Fruit fly (Drosophila melanogaster) whole organism, embryonic: Measurements from ENCODE around the gene CG32801.

Experiments
- C15 ChIP-seq: fragments of 200-800 bp; sonication (Bioruptor generic); IDR thresholded peaks from 3 replicates; pipeline ENCODE4 v1.3.6; 2022; ENCODE audit warnings: missing biosample characterization, missing genetic modification characterization
- CG10462 ChIP-seq: fragments of 200-800 bp; sonication (Bioruptor generic); optimal IDR thresholded peaks from 2 replicates; lab custom pipeline; 2016; ENCODE audit warnings: missing biosample characterization, missing genetic modification characterization
- CG11247 ChIP-seq: fragments of 200-800 bp; sonication (Bioruptor generic); IDR thresholded peaks from 2 replicates; pipeline ENCODE4 v1.3.6; 2022; ENCODE audit warnings: missing biosample characterization, missing genetic modification characterization
- CG11696 ChIP-seq: fragments of 200-800 bp; sonication (Bioruptor generic); IDR thresholded peaks from 2 replicates; pipeline ENCODE4 v1.3.6; 2022; ENCODE audit warnings: missing biosample characterization, missing genetic modification characterization
- CG13624 ChIP-seq: fragments of 200-800 bp; sonication (Bioruptor generic); optimal IDR thresholded peaks from 2 replicates; lab custom pipeline; 2016; ENCODE audit warnings: missing biosample characterization, missing genetic modification characterization
- CG16779 ChIP-seq: fragments of 200-800 bp; sonication (Bioruptor generic); IDR thresholded peaks from 2 replicates; pipeline ENCODE4 v1.3.6; 2022; ENCODE audit warnings: missing biosample characterization, missing genetic modification characterization
- CG17361 ChIP-seq: fragments of 200-800 bp; sonication (Bioruptor generic); IDR thresholded peaks from 3 replicates; pipeline ENCODE4 v1.3.6; 2022; ENCODE audit warnings: missing biosample characterization, missing genetic modification characterization
- CG17385 ChIP-seq: fragments of 200-800 bp; sonication (Bioruptor generic); optimal IDR thresholded peaks from 3 replicates; lab custom pipeline; 2018; ENCODE audit warnings: missing biosample characterization, mild to moderate bottlenecking, missing genetic modification characterization
- CG2875 ChIP-seq: fragments of 200-800 bp; sonication (Bioruptor generic); optimal IDR thresholded peaks from 2 replicates; lab custom pipeline; 2017; ENCODE audit warnings: missing biosample characterization, mild to moderate bottlenecking, missing genetic modification characterization, missing genetic modification reagents
- CG2889 ChIP-seq: fragments of 200-800 bp; sonication (Bioruptor generic); IDR thresholded peaks from 3 replicates; pipeline ENCODE4 v1.3.6; 2022; ENCODE audit warnings: missing biosample characterization, missing genetic modification characterization
- CG34422 ChIP-seq: fragments of 200-800 bp; sonication (Bioruptor generic); IDR thresholded peaks from 3 replicates; pipeline ENCODE4 v1.3.6; 2022; ENCODE audit warnings: missing biosample characterization, missing genetic modification characterization
- CG6654 ChIP-seq: fragments of 200-800 bp; sonication (Bioruptor generic); optimal IDR thresholded peaks from 2 replicates; lab custom pipeline; 2017; ENCODE audit warnings: missing biosample characterization, mild to moderate bottlenecking, missing genetic modification characterization
- CG6689 ChIP-seq: fragments of 200-800 bp; sonication (Bioruptor generic); IDR thresholded peaks from 2 replicates; pipeline ENCODE4 v1.3.6; 2022; ENCODE audit warnings: missing biosample characterization, missing genetic modification characterization
- CG6854 ChIP-seq: fragments of 200-800 bp; sonication (Bioruptor generic); optimal IDR thresholded peaks from 3 replicates; lab custom pipeline; 2017; ENCODE audit warnings: missing biosample characterization, mild to moderate bottlenecking, missing genetic modification characterization
- CG7839 ChIP-seq: fragments of 200-800 bp; sonication (Bioruptor generic); optimal IDR thresholded peaks from 3 replicates; lab custom pipeline; 2018; ENCODE audit warnings: missing biosample characterization, mild to moderate bottlenecking, missing genetic modification characterization, moderate library complexity
- Dad ChIP-seq: fragments of 200-800 bp; sonication (Bioruptor generic); optimal IDR thresholded peaks from 3 replicates; lab custom pipeline; 2016; ENCODE audit warnings: missing biosample characterization, missing genetic modification characterization
- Dref ChIP-seq: fragments of 200-800 bp; sonication (Bioruptor generic); IDR thresholded peaks from 2 replicates; pipeline ENCODE4 v1.3.6; 2022; ENCODE audit warnings: missing biosample characterization, missing genetic modification characterization
- H2.0 ChIP-seq: fragments of 200-800 bp; sonication (Bioruptor generic); IDR thresholded peaks from 2 replicates; pipeline ENCODE4 v1.3.6; 2022; ENCODE audit warnings: missing biosample characterization, missing genetic modification characterization
- Hmx ChIP-seq: fragments of 200-800 bp; sonication (Bioruptor generic); optimal IDR thresholded peaks from 2 replicates; lab custom pipeline; 2016; ENCODE audit warnings: missing biosample characterization, missing genetic modification characterization
- Hr78 ChIP-seq, 2 experiments: fragments of 200-800 bp in 1 of 2; fragments of >200 bp in 1 of 2; sonication (Bioruptor generic) in 1 of 2; optimal IDR thresholded peaks; 2 replicates each; lab custom pipeline; 2017 to 2019; ENCODE audit warnings: missing biosample characterization in 2 of 2, missing genetic modification characterization in 2 of 2, mild to moderate bottlenecking in 1 of 2, moderate library complexity in 1 of 2
- Mrtf ChIP-seq: fragments of 200-800 bp; sonication (Bioruptor generic); IDR thresholded peaks from 3 replicates; pipeline ENCODE4 v1.3.6; 2022; ENCODE audit warnings: missing biosample characterization, missing genetic modification characterization
- Myb ChIP-seq: fragments of 200-800 bp; sonication (Bioruptor generic); optimal IDR thresholded peaks from 2 replicates; lab custom pipeline; 2016; ENCODE audit warnings: missing biosample characterization, missing genetic modification characterization
- NK7.1 ChIP-seq: fragments of 200-800 bp; sonication (Bioruptor generic); optimal IDR thresholded peaks from 3 replicates; lab custom pipeline; 2016; ENCODE audit warnings: missing biosample characterization, missing genetic modification characterization
- NfI ChIP-seq: fragments of 200-800 bp; sonication (Bioruptor generic); optimal IDR thresholded peaks from 3 replicates; lab custom pipeline; 2018; ENCODE audit warnings: missing biosample characterization, mild to moderate bottlenecking, missing genetic modification characterization, moderate library complexity
- Poxn ChIP-seq: fragments of 200-800 bp; sonication (Bioruptor generic); IDR thresholded peaks from 2 replicates; pipeline ENCODE4 v1.3.6; 2022; ENCODE audit warnings: missing biosample characterization, missing genetic modification characterization
- Spps ChIP-seq: fragments of 200-800 bp; sonication (Bioruptor generic); optimal IDR thresholded peaks from 2 replicates; lab custom pipeline; 2018; ENCODE audit warnings: missing biosample characterization, mild to moderate bottlenecking, missing genetic modification characterization
- ara ChIP-seq: fragments of 200-800 bp; sonication (Bioruptor generic); IDR thresholded peaks from 2 replicates; pipeline ENCODE4 v1.3.6; 2022; ENCODE audit warnings: missing biosample characterization, missing genetic modification characterization
- ase ChIP-seq: fragments of 200-800 bp; sonication (Bioruptor generic); IDR thresholded peaks from 3 replicates; pipeline ENCODE4 v1.3.6; 2022; ENCODE audit warnings: missing biosample characterization, missing genetic modification characterization
- az2 ChIP-seq: fragments of 200-800 bp; sonication (Bioruptor generic); optimal IDR thresholded peaks from 3 replicates; lab custom pipeline; 2016; ENCODE audit warnings: missing biosample characterization, missing genetic modification characterization
- bigmax ChIP-seq: fragments of 200-800 bp; sonication (Bioruptor generic); optimal IDR thresholded peaks from 2 replicates; lab custom pipeline; 2018; ENCODE audit warnings: missing biosample characterization, mild to moderate bottlenecking, missing genetic modification characterization
- cg ChIP-seq: fragments of 200-800 bp; sonication (Bioruptor generic); optimal IDR thresholded peaks from 3 replicates; lab custom pipeline; 2019; ENCODE audit warnings: missing biosample characterization, mild to moderate bottlenecking, missing genetic modification characterization, moderate library complexity
- ci ChIP-seq: fragments of 200-800 bp; sonication (Bioruptor generic); IDR thresholded peaks from 3 replicates; pipeline ENCODE4 v1.3.6; 2022; ENCODE audit warnings: missing biosample characterization, missing genetic modification characterization
- corto ChIP-seq: fragments of 200-800 bp; sonication (Bioruptor generic); optimal IDR thresholded peaks from 2 replicates; lab custom pipeline; 2016; ENCODE audit warnings: missing biosample characterization, mild to moderate bottlenecking, missing genetic modification characterization, moderate library complexity
- crc ChIP-seq: fragments of 200-800 bp; sonication (Bioruptor generic); optimal IDR thresholded peaks from 2 replicates; lab custom pipeline; 2016; ENCODE audit warnings: missing biosample characterization, missing genetic modification characterization
- dan ChIP-seq: fragments of 200-800 bp; sonication (Bioruptor generic); IDR thresholded peaks from 2 replicates; pipeline ENCODE4 v1.3.6; 2022; ENCODE audit warnings: missing biosample characterization, missing genetic modification characterization
- dmrt11E ChIP-seq: fragments of 200-800 bp; sonication (Bioruptor generic); optimal IDR thresholded peaks from 3 replicates; lab custom pipeline; 2018; ENCODE audit warnings: missing biosample characterization, mild to moderate bottlenecking, missing genetic modification characterization, moderate library complexity
- dpn ChIP-seq, 2 experiments: fragments of 200-800 bp; sonication (Bioruptor generic); optimal IDR thresholded peaks; 3 replicates each; lab custom pipeline; 2016; ENCODE audit warnings: missing biosample characterization in 2 of 2, missing genetic modification characterization in 2 of 2
- dysf ChIP-seq: fragments of 200-800 bp; sonication (Bioruptor generic); IDR thresholded peaks from 3 replicates; pipeline ENCODE4 v1.3.6; 2022; ENCODE audit warnings: missing biosample characterization, missing genetic modification characterization
- eve ChIP-seq, 2 experiments: fragments of >200 bp; optimal IDR thresholded peaks; 2 replicates each; lab custom pipeline; 2017; ENCODE audit warnings: missing biosample characterization in 2 of 2, missing genetic modification characterization in 2 of 2
- gro ChIP-seq: fragments of 200-800 bp; sonication (Bioruptor generic); optimal IDR thresholded peaks from 2 replicates; lab custom pipeline; 2016; ENCODE audit warnings: missing biosample characterization, missing genetic modification characterization
- hbn ChIP-seq: fragments of 200-800 bp; sonication (Bioruptor generic); IDR thresholded peaks from 2 replicates; pipeline ENCODE4 v1.3.6; 2022; ENCODE audit warnings: missing biosample characterization, missing genetic modification characterization; ENCODE audit not compliant: partially characterized antibody
- kah ChIP-seq: fragments of 200-800 bp; sonication (Bioruptor generic); optimal IDR thresholded peaks from 2 replicates; lab custom pipeline; 2018; ENCODE audit warnings: missing biosample characterization, mild to moderate bottlenecking, missing genetic modification characterization
- nmo ChIP-seq: fragments of 200-800 bp; sonication (Bioruptor generic); optimal IDR thresholded peaks from 2 replicates; lab custom pipeline; 2018; ENCODE audit warnings: missing biosample characterization, mild to moderate bottlenecking, missing genetic modification characterization, moderate library complexity
- oc ChIP-seq: fragments of 200-800 bp; sonication (Bioruptor generic); optimal IDR thresholded peaks from 2 replicates; lab custom pipeline; 2018; ENCODE audit warnings: missing biosample characterization, mild to moderate bottlenecking, missing genetic modification characterization, moderate library complexity
- p53 ChIP-seq: fragments of 200-800 bp; sonication (Bioruptor generic); optimal IDR thresholded peaks from 2 replicates; lab custom pipeline; 2016; ENCODE audit warnings: missing biosample characterization, missing genetic modification characterization
- pnt ChIP-seq: fragments of 200-800 bp; sonication (Bioruptor generic); optimal IDR thresholded peaks from 3 replicates; lab custom pipeline; 2016; ENCODE audit warnings: missing biosample characterization, missing genetic modification characterization
- psq ChIP-seq: fragments of 200-800 bp; sonication (Bioruptor generic); optimal IDR thresholded peaks from 2 replicates; lab custom pipeline; 2017; ENCODE audit warnings: missing biosample characterization, missing genetic modification characterization
- ranshi ChIP-seq: fragments of 200-800 bp; sonication (Bioruptor generic); IDR thresholded peaks from 2 replicates; pipeline ENCODE4 v1.3.6; 2022; ENCODE audit warnings: missing biosample characterization, missing genetic modification characterization
- sim ChIP-seq: fragments of 200-800 bp; sonication (Bioruptor generic); IDR thresholded peaks from 2 replicates; pipeline ENCODE4 v1.3.6; 2022; ENCODE audit warnings: missing biosample characterization, missing genetic modification characterization
- slbo ChIP-seq: fragments of 200-800 bp; sonication (Bioruptor generic); IDR thresholded peaks from 2 replicates; pipeline ENCODE4 v1.3.6; 2022; ENCODE audit warnings: missing biosample characterization, missing genetic modification characterization
- tap ChIP-seq: fragments of 200-800 bp; optimal IDR thresholded peaks from 3 replicates; lab custom pipeline; 2019; ENCODE audit warnings: missing biosample characterization, mild to moderate bottlenecking, missing genetic modification characterization, moderate library complexity
- zfh2 ChIP-seq: fragments of 200-800 bp; sonication (Bioruptor generic); optimal IDR thresholded peaks from 2 replicates; lab custom pipeline; 2016; ENCODE audit warnings: missing biosample characterization, missing genetic modification characterization

CG32801 gene

DNA sequence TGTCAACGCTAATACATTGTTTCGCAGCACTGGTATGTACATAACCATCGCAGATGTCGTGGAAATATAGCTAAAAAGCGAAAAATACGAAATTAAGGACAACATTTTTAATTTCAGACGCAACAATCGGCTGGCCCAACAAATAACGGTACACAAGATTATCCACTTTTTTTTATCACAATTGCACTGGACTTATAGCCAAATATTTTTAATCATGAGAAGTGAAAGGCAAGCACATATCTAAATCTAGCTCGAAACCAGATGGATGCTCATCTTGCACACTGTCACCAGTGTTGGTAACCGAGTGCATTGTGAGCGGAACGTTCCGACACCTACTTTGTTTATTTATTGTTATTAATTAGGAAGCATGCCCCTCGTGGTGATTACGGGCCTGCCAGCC, 37.0 kb upstream of the CG32801 start, which contains the start of the genes CG3857 and CG3587 (continued):
- peak; percentile 14 for TF ChIP-seq CG2875
- TF ChIP-seq Hmx (GFP tag; lab: Kevin White, UChicago), result peak; percentile 33
- peak; percentile 33 for TF ChIP-seq p53 (GFP tag; lab: Kevin White, UChicago)
- TF ChIP-seq bigmax, result peak; percentile 35
- peak; percentile 58 for TF ChIP-seq Dad
- no peak for TF ChIP-seq eve (GFP tag; optimal IDR thresholded peaks at IDR 0.05; lab: Kevin White, UChicago)
- peak; percentile 74 for TF ChIP-seq dysf (GFP tag; lab: Robert Waterston, UW)
- TF ChIP-seq gro (GFP tag; lab: Kevin White, UChicago), result peak; percentile 81
- 0 out of 2 replicates have a peak, but pooled peaks have one; percentile 28 for TF ChIP-seq Poxn (GFP tag; lab: Robert Waterston, UW)
- TF ChIP-seq CG16779 (GFP tag; lab: Robert Waterston, UW), result no peak
- TF ChIP-seq CG6689 (GFP tag; lab: Robert Waterston, UW), result peak; percentile 71
- no peak for TF ChIP-seq Dref (GFP tag; lab: Robert Waterston, UW)
- TF ChIP-seq crc (GFP tag; lab: Kevin White, UChicago), result peak; percentile 50
- TF ChIP-seq C15 (GFP tag; lab: Robert Waterston, UW), result no peak
- peak; percentile 43 for TF ChIP-seq NK7.1
- no peak for TF ChIP-seq Mrtf
- no peak for TF ChIP-seq CG11696 (GFP tag; lab: Robert Waterston, UW)
- TF ChIP-seq ci (GFP tag; lab: Robert Waterston, UW), result no peak
- peak in 1 of 2 experiments; percentile 17 for TF ChIP-seq Hr78 (GFP tag; optimal IDR thresholded peaks at IDR 0.05; lab: Kevin White, UChicago)
- peak; percentile 71 for TF ChIP-seq NfI (GFP tag; lab: Kevin White, UChicago)
- peak; percentile 79 for TF ChIP-seq CG17361 (GFP tag; lab: Robert Waterston, UW)
- peak; percentile 76 for TF ChIP-seq Myb (GFP tag; lab: Kevin White, UChicago)
- no peak for TF ChIP-seq hbn
- peak; percentile 75 for TF ChIP-seq pnt
- peak; percentile 56; the same call in 1 of the 2 replicates for TF ChIP-seq H2.0 (GFP tag; lab: Robert Waterston, UW)
- TF ChIP-seq sim, result no peak
- peak; percentile 39 for TF ChIP-seq oc (tag; lab: Kevin White, UChicago)
- TF ChIP-seq tap (tag; lab: Kevin White, UChicago), result no peak
- no peak for TF ChIP-seq dan (GFP tag; lab: Robert Waterston, UW)
- TF ChIP-seq kah (GFP tag; lab: Kevin White, UChicago), result no peak
- TF ChIP-seq CG6854 (GFP tag; lab: Kevin White, UChicago), result no peak
- TF ChIP-seq CG6654 (GFP tag; lab: Kevin White, UChicago), result no peak
- 0 out of 3 replicates have a peak, but pooled peaks have one; percentile 25 for TF ChIP-seq CG2889 (GFP tag; lab: Robert Waterston, UW)
- TF ChIP-seq CG13624 (GFP tag; lab: Kevin White, UChicago), result peak; percentile 90
- TF ChIP-seq CG34422, result peak; percentile 62; the same call in 2 of the 3 replicates
- no peak for TF ChIP-seq ara (GFP tag; lab: Robert Waterston, UW)
- peak; percentile 70 for TF ChIP-seq dmrt11E
- TF ChIP-seq corto (GFP tag; lab: Kevin White, UChicago), result peak; percentile 12
- TF ChIP-seq zfh2 (GFP tag; lab: Kevin White, UChicago), result peak; percentile 92
- peak; percentile 18 for TF ChIP-seq psq (GFP tag; lab: Kevin White, UChicago)
- TF ChIP-seq CG10462 (GFP tag; lab: Kevin White, UChicago), result peak; percentile 62
- TF ChIP-seq dpn (GFP tag; optimal IDR thresholded peaks at IDR 0.05; lab: Kevin White, UChicago), result peak; percentile 79 to 80
- TF ChIP-seq nmo (GFP tag; lab: Kevin White, UChicago), result peak; percentile 83
- 0 out of 3 replicates have a peak, but pooled peaks have one; percentile 45 for TF ChIP-seq ase (GFP tag; lab: Robert Waterston, UW)
- TF ChIP-seq slbo (GFP tag; lab: Robert Waterston, UW), result peak; percentile 83
- TF ChIP-seq ranshi (GFP tag; lab: Robert Waterston, UW), result peak; percentile 43; the same call in 1 of the 2 replicates
- TF ChIP-seq CG11247 (GFP tag; lab: Robert Waterston, UW), result no peak
- TF ChIP-seq CG7839, result peak; percentile 67
- no peak for TF ChIP-seq Spps (tag; lab: Kevin White, UChicago)
- TF ChIP-seq CG17385 (GFP tag; lab: Kevin White, UChicago), result peak; percentile 58
- TF ChIP-seq cg (GFP tag; lab: Kevin White, UChicago), result no peak
- peak; percentile 70 for TF ChIP-seq az2 (GFP tag; lab: Kevin White, UChicago)
